Fruit fly (Drosophila melanogaster) whole organism, prepupa: ENCODE measurements around the gene CG9643.

ENCODE experiments used
- Blimp-1 ChIP-seq: fragments of 200-800 bp; sonication (Bioruptor generic); optimal IDR thresholded peaks from 3 replicates; lab custom pipeline; 2017; ENCODE audit warnings: missing biosample characterization, missing genetic modification characterization, mild to moderate bottlenecking, moderate library complexity, missing genetic modification reagents
- CG10631 ChIP-seq: fragments of 200-800 bp; sonication (Bioruptor generic); optimal IDR thresholded peaks from 2 replicates; lab custom pipeline; 2016; ENCODE audit warnings: missing biosample characterization, missing genetic modification characterization
- CG11294 ChIP-seq: fragments of 200-800 bp; sonication (Bioruptor generic); IDR thresholded peaks from 2 replicates; pipeline ENCODE4 v1.3.6; 2022; ENCODE audit warnings: missing biosample characterization, missing genetic modification characterization
- CG11762 ChIP-seq: fragments of 200-800 bp; sonication (Bioruptor generic); optimal IDR thresholded peaks from 3 replicates; lab custom pipeline; 2016; ENCODE audit warnings: missing biosample characterization, missing genetic modification characterization; ENCODE audit not compliant: insufficient read depth
- CG11902 ChIP-seq: fragments of 200-800 bp; sonication (Bioruptor generic); optimal IDR thresholded peaks from 3 replicates; lab custom pipeline; 2016; ENCODE audit warnings: missing biosample characterization, missing genetic modification characterization
- CG15336 ChIP-seq: fragments of 200-800 bp; sonication (Bioruptor generic); IDR thresholded peaks from 2 replicates; pipeline ENCODE4 v1.3.6; 2022; ENCODE audit warnings: missing biosample characterization, missing genetic modification characterization
- CG1621 ChIP-seq: fragments of 200-800 bp; sonication (Bioruptor generic); optimal IDR thresholded peaks from 3 replicates; lab custom pipeline; 2018; ENCODE audit warnings: missing biosample characterization, mild to moderate bottlenecking, missing genetic modification characterization
- CG16779 ChIP-seq: fragments of 200-800 bp; sonication (Bioruptor generic); optimal IDR thresholded peaks from 3 replicates; lab custom pipeline; 2017; ENCODE audit warnings: missing biosample characterization, mild to moderate bottlenecking, missing genetic modification characterization
- CG3032 ChIP-seq: fragments of 200-800 bp; optimal IDR thresholded peaks from 2 replicates; lab custom pipeline; 2019; ENCODE audit warnings: missing biosample characterization, mild to moderate bottlenecking, missing genetic modification characterization, moderate library complexity
- CG31627 ChIP-seq: fragments of 200-800 bp; sonication (Bioruptor generic); optimal IDR thresholded peaks from 3 replicates; lab custom pipeline; 2016; ENCODE audit warnings: missing biosample characterization, missing genetic modification characterization
- CG32006 ChIP-seq: fragments of 200-800 bp; sonication (Bioruptor generic); optimal IDR thresholded peaks from 3 replicates; lab custom pipeline; 2017; ENCODE audit warnings: missing biosample characterization, mild to moderate bottlenecking, missing genetic modification characterization
- CG34406 ChIP-seq: fragments of 200-800 bp; sonication (Bioruptor generic); optimal IDR thresholded peaks from 3 replicates; lab custom pipeline; 2016; ENCODE audit warnings: missing biosample characterization, missing genetic modification characterization
- CG4318 ChIP-seq: fragments of 200-800 bp; sonication (Bioruptor generic); optimal IDR thresholded peaks from 3 replicates; lab custom pipeline; 2017; ENCODE audit warnings: missing biosample characterization, mild to moderate bottlenecking, missing genetic modification characterization
- CG6163 ChIP-seq: fragments of 200-800 bp; sonication (Bioruptor generic); IDR thresholded peaks from 3 replicates; pipeline ENCODE4 v1.3.6; 2022; ENCODE audit warnings: missing biosample characterization, missing genetic modification characterization
- CG6276 ChIP-seq: fragments of 200-800 bp; sonication (Bioruptor generic); optimal IDR thresholded peaks from 2 replicates; lab custom pipeline; 2017; ENCODE audit warnings: missing biosample characterization, mild to moderate bottlenecking, missing genetic modification characterization
- CG6792 ChIP-seq: fragments of 200-800 bp; sonication (Bioruptor generic); optimal IDR thresholded peaks from 3 replicates; lab custom pipeline; 2016; ENCODE audit warnings: missing biosample characterization, missing genetic modification characterization
- CG6808 ChIP-seq: fragments of 200-800 bp; sonication (Bioruptor generic); optimal IDR thresholded peaks from 3 replicates; lab custom pipeline; 2017; ENCODE audit warnings: missing biosample characterization, missing genetic modification characterization, mild to moderate bottlenecking, moderate library complexity, missing genetic modification reagents
- CG6854 ChIP-seq: fragments of 200-800 bp; sonication (Bioruptor generic); optimal IDR thresholded peaks from 2 replicates; lab custom pipeline; 2017; ENCODE audit warnings: missing biosample characterization, mild to moderate bottlenecking, missing genetic modification characterization
- CG7368 ChIP-seq: fragments of 200-800 bp; sonication (Bioruptor generic); optimal IDR thresholded peaks from 3 replicates; lab custom pipeline; 2016; ENCODE audit warnings: missing biosample characterization, missing genetic modification characterization
- CG8119 ChIP-seq: fragments of 200-800 bp; sonication (Bioruptor generic); IDR thresholded peaks from 3 replicates; pipeline ENCODE4 v1.3.6; 2022; ENCODE audit warnings: missing biosample characterization, missing genetic modification characterization
- CG8632 ChIP-seq: fragments of 200-800 bp; sonication (Bioruptor generic); optimal IDR thresholded peaks from 3 replicates; lab custom pipeline; 2016; ENCODE audit warnings: missing biosample characterization, missing genetic modification characterization
- CG9139 ChIP-seq: fragments of 200-800 bp; sonication (Bioruptor generic); optimal IDR thresholded peaks from 3 replicates; lab custom pipeline; 2017; ENCODE audit warnings: missing biosample characterization, mild to moderate bottlenecking, missing genetic modification characterization
- Eip75B ChIP-seq: fragments of 200-800 bp; sonication (Bioruptor generic); optimal IDR thresholded peaks from 3 replicates; lab custom pipeline; 2016; ENCODE audit warnings: missing biosample characterization, missing genetic modification characterization
- Eip78C ChIP-seq: fragments of 200-800 bp; sonication (Bioruptor generic); peaks from one replicate; lab custom pipeline; 2016; ENCODE audit warnings: missing biosample characterization, missing genetic modification characterization
- Eip93F ChIP-seq: fragments of 200-800 bp; sonication (Bioruptor generic); optimal IDR thresholded peaks from 2 replicates; lab custom pipeline; 2016; ENCODE audit warnings: missing biosample characterization, mild to moderate bottlenecking, missing genetic modification characterization
- Ets21C ChIP-seq: fragments of 200-800 bp; sonication (Bioruptor generic); optimal IDR thresholded peaks from 3 replicates; lab custom pipeline; 2016; ENCODE audit warnings: missing biosample characterization, missing genetic modification characterization
- Gug ChIP-seq: fragments of 200-800 bp; sonication (Bioruptor generic); IDR thresholded peaks from 2 replicates; pipeline ENCODE4 v1.3.6; 2022; ENCODE audit warnings: missing biosample characterization, missing genetic modification characterization
- Hr38 ChIP-seq: sonication (Bioruptor generic); optimal IDR thresholded peaks from 2 replicates; lab custom pipeline; 2016; ENCODE audit warnings: missing biosample characterization, missing genetic modification characterization
- Hr4 ChIP-seq: fragments of 200-800 bp; sonication (Bioruptor generic); optimal IDR thresholded peaks from 3 replicates; lab custom pipeline; 2016; ENCODE audit warnings: missing biosample characterization, missing genetic modification characterization
- Lpt ChIP-seq: fragments of 200-800 bp; sonication (Bioruptor generic); optimal IDR thresholded peaks from 3 replicates; lab custom pipeline; 2016; ENCODE audit warnings: missing biosample characterization, missing genetic modification characterization
- Met ChIP-seq: fragments of 200-800 bp; sonication (Bioruptor generic); optimal IDR thresholded peaks from 3 replicates; lab custom pipeline; 2016; ENCODE audit warnings: missing biosample characterization, missing genetic modification characterization
- OdsH ChIP-seq: fragments of 200-800 bp; sonication (Bioruptor generic); optimal IDR thresholded peaks from 3 replicates; lab custom pipeline; 2016; ENCODE audit warnings: missing biosample characterization, missing genetic modification characterization
- Smox ChIP-seq: fragments of 200-800 bp; sonication (Bioruptor generic); optimal IDR thresholded peaks from 3 replicates; lab custom pipeline; 2016; ENCODE audit warnings: missing biosample characterization, missing genetic modification characterization
- Sox102F ChIP-seq: fragments of 200-800 bp; sonication (Bioruptor generic); optimal IDR thresholded peaks from 2 replicates; lab custom pipeline; 2016; ENCODE audit warnings: missing biosample characterization, mild to moderate bottlenecking, missing genetic modification characterization
- Sox14 ChIP-seq: fragments of 200-800 bp; sonication (Bioruptor generic); optimal IDR thresholded peaks from 3 replicates; lab custom pipeline; 2016; ENCODE audit warnings: missing biosample characterization, missing genetic modification characterization
- Sox15 ChIP-seq: fragments of 200-800 bp; sonication (Bioruptor generic); optimal IDR thresholded peaks from 3 replicates; lab custom pipeline; 2016; ENCODE audit warnings: missing biosample characterization, missing genetic modification characterization
- achi ChIP-seq: fragments of 200-800 bp; sonication (Bioruptor generic); optimal IDR thresholded peaks from 3 replicates; lab custom pipeline; 2016; ENCODE audit warnings: missing biosample characterization, missing genetic modification characterization
- acj6 ChIP-seq: fragments of 200-800 bp; sonication (Bioruptor generic); optimal IDR thresholded peaks from 3 replicates; lab custom pipeline; 2016; ENCODE audit warnings: missing biosample characterization, missing genetic modification characterization
- cyc ChIP-seq: fragments of 200-800 bp; sonication (Bioruptor generic); optimal IDR thresholded peaks from 3 replicates; lab custom pipeline; 2016; ENCODE audit warnings: missing biosample characterization, missing genetic modification characterization
- dac ChIP-seq: fragments of 200-800 bp; sonication (Bioruptor generic); optimal IDR thresholded peaks from 2 replicates; lab custom pipeline; 2017; ENCODE audit warnings: missing biosample characterization, mild to moderate bottlenecking, missing genetic modification characterization
- dsx ChIP-seq: fragments of 200-800 bp; optimal IDR thresholded peaks from 3 replicates; lab custom pipeline; 2019; ENCODE audit warnings: missing biosample characterization, mild to moderate bottlenecking, missing genetic modification characterization, moderate library complexity; ENCODE audit not compliant: poor library complexity, severe bottlenecking
- eg ChIP-seq: fragments of 200-800 bp; sonication (Bioruptor generic); IDR thresholded peaks from 3 replicates; pipeline ENCODE4 v1.3.6; 2022; ENCODE audit warnings: missing biosample characterization, missing genetic modification characterization
- esn ChIP-seq: fragments of 200-800 bp; sonication (Bioruptor generic); optimal IDR thresholded peaks from 2 replicates; lab custom pipeline; 2016; ENCODE audit warnings: missing biosample characterization, mild to moderate bottlenecking, missing genetic modification characterization, moderate library complexity
- fkh ChIP-seq: fragments of 200-800 bp; sonication (Bioruptor generic); optimal IDR thresholded peaks from 3 replicates; lab custom pipeline; 2017; ENCODE audit warnings: missing biosample characterization, mild to moderate bottlenecking, missing genetic modification characterization, moderate library complexity
- lz ChIP-seq: fragments of 200-800 bp; sonication (Bioruptor generic); optimal IDR thresholded peaks from 3 replicates; lab custom pipeline; 2016; ENCODE audit warnings: missing biosample characterization, missing genetic modification characterization
- net ChIP-seq: fragments of 200-800 bp; sonication (Bioruptor generic); optimal IDR thresholded peaks from 3 replicates; lab custom pipeline; 2016; ENCODE audit warnings: missing biosample characterization, missing genetic modification characterization
- pdm3 ChIP-seq: fragments of 200-800 bp; sonication (Bioruptor generic); optimal IDR thresholded peaks from 3 replicates; lab custom pipeline; 2016; ENCODE audit warnings: missing biosample characterization, missing genetic modification characterization
- salr ChIP-seq, 2 experiments: fragments of 200-800 bp; sonication (Bioruptor generic); optimal IDR thresholded peaks; 3 replicates each; lab custom pipeline; 2016 to 2018; ENCODE audit warnings: missing biosample characterization in 2 of 2, missing genetic modification characterization in 2 of 2, mild to moderate bottlenecking in 1 of 2
- spab ChIP-seq: fragments of 200-800 bp; sonication (Bioruptor generic); optimal IDR thresholded peaks from 2 replicates; lab custom pipeline; 2017; ENCODE audit warnings: missing biosample characterization, mild to moderate bottlenecking, missing genetic modification characterization, missing genetic modification reagents
- ss ChIP-seq, 2 experiments: fragments of 200-800 bp; sonication (Bioruptor generic); optimal IDR thresholded peaks; 2 replicates in 1 of 2; 3 replicates in 1 of 2; lab custom pipeline; 2017 to 2018; ENCODE audit warnings: mild to moderate bottlenecking in 2 of 2, missing biosample characterization in 2 of 2, missing genetic modification characterization in 2 of 2, moderate library complexity in 1 of 2
- svp ChIP-seq: fragments of 200-800 bp; sonication (Bioruptor generic); peaks from one replicate; lab custom pipeline; 2016; ENCODE audit warnings: missing biosample characterization, missing genetic modification characterization
- topi ChIP-seq: fragments of 200-800 bp; sonication (Bioruptor generic); optimal IDR thresholded peaks from 3 replicates; lab custom pipeline; 2016; ENCODE audit warnings: missing biosample characterization, missing genetic modification characterization
- vri ChIP-seq: fragments of 200-800 bp; sonication (Bioruptor generic); optimal IDR thresholded peaks from 3 replicates; lab custom pipeline; 2016; ENCODE audit warnings: missing biosample characterization, mild to moderate bottlenecking, missing genetic modification characterization

The CG9643 gene

DNA sequence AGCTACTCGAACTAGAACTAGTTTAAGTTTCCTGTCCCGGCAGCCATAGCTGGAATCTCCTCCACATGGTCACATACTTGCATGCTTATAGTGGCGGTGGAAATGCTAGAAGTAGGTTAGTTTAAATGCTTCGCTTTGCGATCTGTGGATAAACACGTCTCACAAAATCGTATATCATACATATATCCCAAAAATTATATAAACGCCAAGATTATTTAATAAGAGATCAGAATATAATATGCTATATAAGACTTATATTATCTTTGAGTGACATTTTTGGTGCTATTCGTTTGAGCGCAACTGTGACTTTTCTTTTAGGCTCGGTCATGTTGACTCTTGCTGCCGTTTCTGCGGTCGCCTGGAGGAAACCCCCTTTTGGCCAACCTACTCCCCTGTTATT lies 22.9 kb upstream of the CG9643 start:
- TF ChIP-seq Gug (GFP tag; lab: Robert Waterston, UW) (no peak), eg (GFP tag; lab: Robert Waterston, UW) (peak; percentile 58; the same call in 2 of the 3 replicates), Eip93F (no peak), Eip75B (GFP tag; lab: Kevin White, UChicago) (no peak), CG6792 (GFP tag; lab: Kevin White, UChicago) (no peak), CG10631 (GFP tag; lab: Kevin White, UChicago) (no peak), dsx (GFP tag; lab: Kevin White, UChicago) (no peak), CG8632 (GFP tag; lab: Kevin White, UChicago) (no peak), salr (GFP tag; optimal IDR thresholded peaks at IDR 0.05; lab: Kevin White, UChicago) (peak in 1 of 2 experiments; percentile 36), Sox102F (no peak), CG6854 (GFP tag; lab: Kevin White, UChicago) (no peak), spab (no peak), ss (GFP tag; optimal IDR thresholded peaks at IDR 0.05; lab: Kevin White, UChicago) (no peak), CG6808 (GFP tag; lab: Kevin White, UChicago) (no peak), CG16779 (tag; lab: Kevin White, UChicago) (no peak), topi (no peak), CG11902 (GFP tag; lab: Kevin White, UChicago) (no peak), CG11762 (GFP tag; lab: Kevin White, UChicago) (no peak), Ets21C (GFP tag; lab: Kevin White, UChicago) (no peak), net (GFP tag; lab: Kevin White, UChicago) (no peak), acj6 (no peak), Smox (GFP tag; lab: Kevin White, UChicago) (no peak), cyc (no peak), CG1621 (tag; lab: Kevin White, UChicago) (no peak), dac (GFP tag; lab: Kevin White, UChicago) (no peak), CG6276 (GFP tag; lab: Kevin White, UChicago) (peak; percentile 63), Sox15 (no peak), Hr4 (peak; percentile 36), CG4318 (GFP tag; lab: Kevin White, UChicago) (peak; percentile 20), CG11294 (GFP tag; lab: Robert Waterston, UW) (no peak), CG15336 (GFP tag; lab: Robert Waterston, UW) (peak; percentile 69), Blimp-1 (GFP tag; lab: Kevin White, UChicago) (no peak), CG6163 (GFP tag; lab: Robert Waterston, UW) (peak; percentile 59; the same call in 2 of the 3 replicates), Sox14 (no peak), CG32006 (peak; percentile 72), fkh (GFP tag; lab: Kevin White, UChicago) (no peak), Lpt (GFP tag; lab: Kevin White, UChicago) (peak; percentile 54), CG8119 (peak; percentile 70), Hr38 (GFP tag; lab: Kevin White, UChicago) (no peak), CG9139 (no peak), CG31627 (no peak), CG3032 (no peak), Eip78C (GFP tag; lab: Kevin White, UChicago) (peak; percentile 79), lz (GFP tag; lab: Kevin White, UChicago) (no peak), achi (peak; percentile 1), Met (GFP tag; lab: Kevin White, UChicago) (no peak), CG7368 (GFP tag; lab: Kevin White, UChicago) (no peak), OdsH (GFP tag; lab: Kevin White, UChicago) (peak; percentile 29), svp (GFP tag; lab: Kevin White, UChicago) (no peak), CG34406 (GFP tag; lab: Kevin White, UChicago) (no peak), esn (GFP tag; lab: Kevin White, UChicago) (no peak), vri (GFP tag; lab: Kevin White, UChicago) (no peak), pdm3 (GFP tag; lab: Kevin White, UChicago) (peak; percentile 17)
